Fruit fly (Drosophila melanogaster) whole organism, embryonic: Measurements from ENCODE around the gene CG13038.

Source experiments
- Blimp-1 ChIP-seq: fragments of 200-800 bp; sonication (Bioruptor generic); optimal IDR thresholded peaks from 3 replicates; lab custom pipeline; 2018; ENCODE audit warnings: missing biosample characterization, missing genetic modification characterization, mild to moderate bottlenecking, moderate library complexity, missing genetic modification reagents
- CG11504 ChIP-seq: fragments of 200-800 bp; sonication (Bioruptor generic); optimal IDR thresholded peaks from 3 replicates; lab custom pipeline; 2019; ENCODE audit warnings: missing biosample characterization, mild to moderate bottlenecking, missing genetic modification characterization, moderate library complexity
- CG13287 ChIP-seq: fragments of 200-800 bp; sonication (Bioruptor generic); IDR thresholded peaks from 2 replicates; pipeline ENCODE4 v1.3.6; 2022; ENCODE audit warnings: missing biosample characterization, missing genetic modification characterization; ENCODE audit not compliant: partially characterized antibody
- CG13424 ChIP-seq: fragments of 200-800 bp; sonication (Bioruptor generic); optimal IDR thresholded peaks from 2 replicates; lab custom pipeline; 2019; ENCODE audit warnings: missing biosample characterization, mild to moderate bottlenecking, missing genetic modification characterization, moderate library complexity
- CG14441 ChIP-seq: fragments of 200-800 bp; sonication (Bioruptor generic); IDR thresholded peaks from 2 replicates; pipeline ENCODE4 v1.3.6; 2022; ENCODE audit warnings: missing biosample characterization, missing genetic modification characterization
- CG15269 ChIP-seq: fragments of 200-800 bp; sonication (Bioruptor generic); optimal IDR thresholded peaks from 2 replicates; lab custom pipeline; 2018; ENCODE audit warnings: missing biosample characterization, mild to moderate bottlenecking, missing genetic modification characterization, moderate library complexity
- CG17359 ChIP-seq: fragments of 200-800 bp; sonication (Bioruptor generic); optimal IDR thresholded peaks from 3 replicates; lab custom pipeline; 2018; ENCODE audit warnings: missing biosample characterization, mild to moderate bottlenecking, missing genetic modification characterization, moderate library complexity
- CG18011 ChIP-seq: fragments of 200-800 bp; sonication (Bioruptor generic); optimal IDR thresholded peaks from 2 replicates; lab custom pipeline; 2017; ENCODE audit warnings: missing biosample characterization, missing genetic modification characterization, mild to moderate bottlenecking, moderate library complexity, missing genotype
- CG18262 ChIP-seq: fragments of 200-800 bp; optimal IDR thresholded peaks from 3 replicates; lab custom pipeline; 2019; ENCODE audit warnings: missing biosample characterization, mild to moderate bottlenecking, missing genetic modification characterization, moderate library complexity
- CG2678 ChIP-seq: fragments of 200-800 bp; sonication (Bioruptor generic); optimal IDR thresholded peaks from 3 replicates; lab custom pipeline; 2019; ENCODE audit warnings: missing biosample characterization, mild to moderate bottlenecking, missing genetic modification characterization, moderate library complexity
- CG2712 ChIP-seq: fragments of 200-800 bp; optimal IDR thresholded peaks from 3 replicates; lab custom pipeline; 2019; ENCODE audit warnings: missing biosample characterization, mild to moderate bottlenecking, missing genetic modification characterization, moderate library complexity
- CG32532 ChIP-seq: fragments of 200-800 bp; sonication (Bioruptor generic); IDR thresholded peaks from 2 replicates; pipeline ENCODE4 v1.3.6; 2022; ENCODE audit warnings: missing biosample characterization, missing genetic modification characterization
- CG7745 ChIP-seq: fragments of 200-800 bp; sonication (Bioruptor generic); optimal IDR thresholded peaks from 2 replicates; lab custom pipeline; 2018; ENCODE audit warnings: missing biosample characterization, mild to moderate bottlenecking, missing genetic modification characterization, moderate library complexity
- CG7839 ChIP-seq: fragments of 200-800 bp; sonication (Bioruptor generic); optimal IDR thresholded peaks from 3 replicates; lab custom pipeline; 2018; ENCODE audit warnings: missing biosample characterization, mild to moderate bottlenecking, missing genetic modification characterization, moderate library complexity
- Doc2 ChIP-seq: fragments of 200-800 bp; sonication (Bioruptor generic); IDR thresholded peaks from 2 replicates; pipeline ENCODE4 v1.3.6; 2022; ENCODE audit warnings: missing biosample characterization, missing genetic modification characterization
- E2f1 ChIP-seq: fragments of 200-800 bp; sonication (Bioruptor generic); IDR thresholded peaks from 2 replicates; pipeline ENCODE4 v1.3.6; 2022; ENCODE audit warnings: missing biosample characterization, missing genetic modification characterization
- HmgD ChIP-seq: fragments of 200-800 bp; sonication (Bioruptor generic); optimal IDR thresholded peaks from 3 replicates; lab custom pipeline; 2016; ENCODE audit warnings: missing biosample characterization, missing genetic modification characterization
- Hr51 ChIP-seq, 2 experiments: fragments of 200-800 bp; sonication (Bioruptor generic); optimal IDR thresholded peaks; 2 replicates in 1 of 2; 3 replicates in 1 of 2; lab custom pipeline; 2016 to 2018; ENCODE audit warnings: missing biosample characterization in 2 of 2, missing genetic modification characterization in 2 of 2, mild to moderate bottlenecking in 1 of 2, moderate library complexity in 1 of 2
- NC2α ChIP-seq: fragments of 200-800 bp; sonication (Bioruptor generic); optimal IDR thresholded peaks from 2 replicates; lab custom pipeline; 2016; ENCODE audit warnings: missing biosample characterization, missing genetic modification characterization
- Oli ChIP-seq: fragments of 200-800 bp; sonication (Bioruptor generic); optimal IDR thresholded peaks from 2 replicates; lab custom pipeline; 2018; ENCODE audit warnings: missing biosample characterization, mild to moderate bottlenecking, missing genetic modification characterization, moderate library complexity
- Sox102F ChIP-seq: fragments of 200-800 bp; sonication (Bioruptor generic); optimal IDR thresholded peaks from 2 replicates; lab custom pipeline; 2018; ENCODE audit warnings: missing biosample characterization, mild to moderate bottlenecking, missing genetic modification characterization, moderate library complexity
- Spps ChIP-seq: fragments of 200-800 bp; sonication (Bioruptor generic); optimal IDR thresholded peaks from 2 replicates; lab custom pipeline; 2018; ENCODE audit warnings: missing biosample characterization, mild to moderate bottlenecking, missing genetic modification characterization
- Sry-β ChIP-seq: fragments of 200-800 bp; sonication (Bioruptor generic); optimal IDR thresholded peaks from 2 replicates; lab custom pipeline; 2018; ENCODE audit warnings: missing biosample characterization, mild to moderate bottlenecking, missing genetic modification characterization, moderate library complexity
- TFAM ChIP-seq: fragments of 200-800 bp; sonication (Bioruptor generic); optimal IDR thresholded peaks from 2 replicates; lab custom pipeline; 2017; ENCODE audit warnings: missing biosample characterization, missing genetic modification characterization, inconsistent platforms
- Xrp1 ChIP-seq: fragments of 200-800 bp; sonication (Bioruptor generic); IDR thresholded peaks from 2 replicates; pipeline ENCODE4 v1.3.6; 2022; ENCODE audit warnings: missing biosample characterization, missing genetic modification characterization
- ase ChIP-seq: fragments of 200-800 bp; sonication (Bioruptor generic); IDR thresholded peaks from 3 replicates; pipeline ENCODE4 v1.3.6; 2022; ENCODE audit warnings: missing biosample characterization, missing genetic modification characterization
- chinmo ChIP-seq: fragments of 200-800 bp; sonication (Bioruptor generic); IDR thresholded peaks from 4 replicates; pipeline ENCODE4 v1.3.6; 2022; ENCODE audit warnings: missing biosample characterization, missing genetic modification characterization; ENCODE audit not compliant: partially characterized antibody
- croc ChIP-seq: fragments of 200-800 bp; sonication (Bioruptor generic); conservative IDR thresholded peaks from 3 replicates; pipeline ENCODE4 v1.3.6; 2022; ENCODE audit warnings: missing biosample characterization, missing genetic modification characterization
- dmrt99B ChIP-seq: fragments of 200-800 bp; sonication (Bioruptor generic); optimal IDR thresholded peaks from 2 replicates; lab custom pipeline; 2018; ENCODE audit warnings: missing biosample characterization, mild to moderate bottlenecking, missing genetic modification characterization, moderate library complexity
- gem ChIP-seq: fragments of 200-800 bp; sonication (Bioruptor generic); optimal IDR thresholded peaks from 2 replicates; lab custom pipeline; 2019; ENCODE audit warnings: missing biosample characterization, mild to moderate bottlenecking, missing genetic modification characterization, moderate library complexity
- grau ChIP-seq: fragments of 200-800 bp; optimal IDR thresholded peaks from 3 replicates; lab custom pipeline; 2019; ENCODE audit warnings: missing biosample characterization, mild to moderate bottlenecking, missing genetic modification characterization, moderate library complexity
- h ChIP-seq: fragments of >200 bp; optimal IDR thresholded peaks from 2 replicates; lab custom pipeline; 2017
- nmo ChIP-seq: fragments of 200-800 bp; sonication (Bioruptor generic); optimal IDR thresholded peaks from 2 replicates; lab custom pipeline; 2018; ENCODE audit warnings: missing biosample characterization, mild to moderate bottlenecking, missing genetic modification characterization, moderate library complexity
- phol ChIP-seq: fragments of 200-800 bp; sonication (Bioruptor generic); optimal IDR thresholded peaks from 3 replicates; lab custom pipeline; 2018; ENCODE audit warnings: missing biosample characterization, mild to moderate bottlenecking, missing genetic modification characterization, moderate library complexity
- row ChIP-seq: fragments of 200-800 bp; sonication (Bioruptor generic); IDR thresholded peaks from 3 replicates; pipeline ENCODE4 v1.3.6; 2022; ENCODE audit warnings: missing biosample characterization, missing genetic modification characterization
- tgo ChIP-seq: fragments of 200-800 bp; sonication (Bioruptor generic); IDR thresholded peaks from 3 replicates; pipeline ENCODE4 v1.3.6; 2022; ENCODE audit warnings: missing biosample characterization, missing genetic modification characterization
- unpg ChIP-seq: fragments of 200-800 bp; sonication (Bioruptor generic); optimal IDR thresholded peaks from 3 replicates; lab custom pipeline; 2018; ENCODE audit warnings: missing biosample characterization, mild to moderate bottlenecking, missing genetic modification characterization, moderate library complexity

CG13038 gene

dm6 chr3L:16286258-16286657, 41.4 kb downstream of the CG13038 start (continued):
- TF ChIP-seq HmgD (GFP tag; lab: Kevin White, UChicago) = no peak
- TF ChIP-seq Doc2 (GFP tag; lab: Robert Waterston, UW) = no peak
- TF ChIP-seq Sry-β (GFP tag; lab: Kevin White, UChicago) = no peak
- TF ChIP-seq croc (GFP tag; lab: Robert Waterston, UW) = no peak
- peak; percentile 28 for TF ChIP-seq phol (tag; lab: Kevin White, UChicago)
- TF ChIP-seq E2f1 = no peak
- no peak for TF ChIP-seq CG13287 (GFP tag; lab: Robert Waterston, UW)
- peak; percentile 57 for TF ChIP-seq CG14441 (GFP tag; lab: Robert Waterston, UW)
- TF ChIP-seq unpg (GFP tag; lab: Kevin White, UChicago) = peak; percentile 52

- no peak for TF ChIP-seq Xrp1 (GFP tag; lab: Robert Waterston, UW)
- peak; percentile 55 for TF ChIP-seq CG11504 (tag; lab: Kevin White, UChicago)
- TF ChIP-seq h (lab: Kevin White, UChicago) = no peak
- TF ChIP-seq nmo (GFP tag; lab: Kevin White, UChicago) = peak; percentile 9
- peak; percentile 11 for TF ChIP-seq CG2712 (tag; lab: Kevin White, UChicago)
- no peak for TF ChIP-seq grau
- TF ChIP-seq CG2678 = peak; percentile 36
- peak; percentile 29 for TF ChIP-seq gem (tag; lab: Kevin White, UChicago)
- peak; percentile 5 for TF ChIP-seq CG17359 (tag; lab: Kevin White, UChicago)
- peak; percentile 2 for TF ChIP-seq unpg (GFP tag; lab: Kevin White, UChicago)
- TF ChIP-seq CG18262 (tag; lab: Kevin White, UChicago) = no peak
- no peak for TF ChIP-seq Spps (tag; lab: Kevin White, UChicago)
- TF ChIP-seq TFAM (GFP tag; lab: Kevin White, UChicago) = no peak
- TF ChIP-seq tgo (GFP tag; lab: Robert Waterston, UW) = 0 out of 3 replicates have a peak, but pooled peaks have one; percentile 21
- TF ChIP-seq CG15269 (tag; lab: Kevin White, UChicago) = peak; percentile 28
- peak; percentile 36 for TF ChIP-seq Sox102F (GFP tag; lab: Kevin White, UChicago)
- peak in 1 of 2 experiments; percentile 54 for TF ChIP-seq Hr51 (GFP tag; optimal IDR thresholded peaks at IDR 0.05; lab: Kevin White, UChicago)
- TF ChIP-seq CG7839 (tag; lab: Kevin White, UChicago) = peak; percentile 25
- TF ChIP-seq NC2α = no peak
- TF ChIP-seq chinmo (GFP tag; lab: Robert Waterston, UW) = 0 out of 4 replicates have a peak, but pooled peaks have one; percentile 24
- TF ChIP-seq CG7745 (tag; lab: Kevin White, UChicago) = no peak
- peak; percentile 22 for TF ChIP-seq phol (tag; lab: Kevin White, UChicago)
- peak; percentile 44 for TF ChIP-seq dmrt99B
- no peak for TF ChIP-seq ase
- TF ChIP-seq CG13424 (tag; lab: Kevin White, UChicago) = peak; percentile 24
- no peak for TF ChIP-seq CG32532
- TF ChIP-seq row = 0 out of 3 replicates have a peak, but pooled peaks have one; percentile 11
- no peak for TF ChIP-seq CG18011 (GFP tag; lab: Kevin White, UChicago)
- TF ChIP-seq Oli = peak; percentile 15
- TF ChIP-seq Blimp-1 (GFP tag; lab: Kevin White, UChicago) = peak; percentile 7
- TF ChIP-seq, all 482 proteins: peak for 19
These were observed 42.3 kb downstream of the CG13038 start, which contains the start of gene CG13047 for dm6 chr3L:16285346-16285911. Gene CG13047 (minus strand): TSS chr3L:16285396.
